Worm (Caenorhabditis elegans) whole organism, late embryonic: ENCODE results near the gene glr-2.
A peak's percentile ranks its signal among the peaks of the same experiment; 100 is the strongest.

Source experiments
- F13H6.1 ChIP-seq: sonication (generic microtip); optimal IDR thresholded peaks from 2 replicates; lab custom pipeline; 2016; ENCODE audit warnings: missing genetic modification characterization, missing compliant biosample characterization
- ama-1 ChIP-seq: fragments of 150-350 bp; optimal IDR thresholded peaks from 2 replicates; lab custom pipeline; 2014
- che-1 ChIP-seq: sonication (generic microtip); optimal IDR thresholded peaks from 2 replicates; lab custom pipeline; 2016; ENCODE audit warnings: mild to moderate bottlenecking, missing genetic modification characterization, missing compliant biosample characterization
- ets-4 ChIP-seq: sonication (generic microtip); optimal IDR thresholded peaks from 2 replicates; lab custom pipeline; 2016; ENCODE audit warnings: missing genetic modification characterization, missing compliant biosample characterization
- eyg-1 ChIP-seq: sonication (generic microtip); optimal IDR thresholded peaks from 2 replicates; lab custom pipeline; 2016; ENCODE audit warnings: missing genotype, missing genetic modification characterization, missing compliant biosample characterization
- npax-4 ChIP-seq: sonication (generic microtip); optimal IDR thresholded peaks from 2 replicates; lab custom pipeline; 2016; ENCODE audit warnings: missing genetic modification characterization, missing compliant biosample characterization
- rnt-1 ChIP-seq: sonication (generic microtip); optimal IDR thresholded peaks from 2 replicates; lab custom pipeline; 2016; ENCODE audit warnings: missing genetic modification characterization, missing compliant biosample characterization
- sox-4 ChIP-seq: sonication (generic microtip); optimal IDR thresholded peaks from 2 replicates; lab custom pipeline; 2017; ENCODE audit warnings: mild to moderate bottlenecking, missing genetic modification characterization, inconsistent platforms, missing compliant biosample characterization
- unc-3 ChIP-seq, 2 experiments: fragments of 200-800 bp in 1 of 2; sonication (Bioruptor generic) in 1 of 2; sonication (generic microtip) in 1 of 2; conservative IDR thresholded peaks in 1 of 2; optimal IDR thresholded peaks in 1 of 2; 2 replicates each; pipeline versions ENCODE4 v1.3.6 to Lab custom; 2016 to 2022; ENCODE audit warnings: missing compliant biosample characterization in 2 of 2, missing genetic modification characterization in 2 of 2, missing genetic modification reagents in 1 of 2
- unc-55 ChIP-seq: sonication (generic microtip); optimal IDR thresholded peaks from 2 replicates; lab custom pipeline; 2017; ENCODE audit warnings: missing biosample characterization, missing genetic modification reagents, missing genetic modification characterization

- TF ChIP-seq sox-4 (tag; lab: Kevin White, UChicago) (no peak), npax-4 (tag; lab: Kevin White, UChicago) (no peak), unc-3 (GFP tag; conservative IDR thresholded peaks at IDR 0.05; lab: Robert Waterston, UW) (no peak), unc-3 (tag; optimal IDR thresholded peaks at IDR 0.05; lab: Kevin White, UChicago) (no peak), rnt-1 (tag; lab: Kevin White, UChicago) (no peak), eyg-1 (no peak), ama-1 (lab: Kevin White, UChicago) (no peak), che-1 (tag; lab: Kevin White, UChicago) (no peak), F13H6.1 (tag; lab: Kevin White, UChicago) (no peak), unc-55 (GFP tag; lab: Kevin White, UChicago) (no peak), ets-4 (tag; lab: Kevin White, UChicago) (peak; percentile 22)
Measured at ce11 chrIII:7184022-7184421, 39.3 kb upstream of the glr-2 start, which contains the start of gene yju-2.
